Worm (Caenorhabditis elegans) whole organism, L1 larva: Measurements from ENCODE around the gene mpz-1.

Source experiments
- blmp-1 ChIP-seq: fragments of 150-350 bp; optimal IDR thresholded peaks from 2 replicates; lab custom pipeline; 2014; ENCODE audit warnings: missing biosample characterization, missing genetic modification characterization
- ceh-8 ChIP-seq: fragments of 200-800 bp; sonication (Bioruptor generic); optimal IDR thresholded peaks from 2 replicates; lab custom pipeline; 2018; ENCODE audit warnings: mild to moderate bottlenecking, missing genetic modification characterization, moderate library complexity, missing compliant biosample characterization
- dpl-1 ChIP-seq, 3 experiments: fragments of 150-350 bp in 2 of 3; sonication (generic microtip) in 1 of 3; optimal IDR thresholded peaks; 2 replicates each; lab custom pipeline; 2014 to 2017; ENCODE audit warnings: missing biosample characterization in 3 of 3, missing genetic modification characterization in 3 of 3, missing genetic modification reagents in 3 of 3
- elt-3 ChIP-seq, 6 experiments: fragments of 150-350 bp in 1 of 6; sonication (generic microtip); optimal IDR thresholded peaks; 2 replicates each; lab custom pipeline; 2017 to 2018; ENCODE audit warnings: missing biosample characterization in 6 of 6, missing genetic modification characterization in 6 of 6, inconsistent platforms in 1 of 6
- lin-15B ChIP-seq: fragments of 150-350 bp; sonication (generic microtip); optimal IDR thresholded peaks from 3 replicates; lab custom pipeline; 2014; ENCODE audit warnings: missing biosample characterization, missing genetic modification characterization
- lin-39 ChIP-seq: fragments of 150-350 bp; optimal IDR thresholded peaks from 2 replicates; lab custom pipeline; 2014; ENCODE audit warnings: missing biosample characterization, missing genetic modification reagents, missing genetic modification characterization
- nhr-237 ChIP-seq: fragments of 150-350 bp; optimal IDR thresholded peaks from 2 replicates; lab custom pipeline; 2014; ENCODE audit warnings: missing biosample characterization, missing genetic modification characterization
- nhr-28 ChIP-seq: fragments of 150-350 bp; optimal IDR thresholded peaks from 2 replicates; lab custom pipeline; 2014; ENCODE audit warnings: missing biosample characterization, missing genetic modification characterization
- nhr-71 ChIP-seq: sonication (generic microtip); optimal IDR thresholded peaks from 2 replicates; lab custom pipeline; 2016; ENCODE audit warnings: mild to moderate bottlenecking, missing genetic modification characterization, moderate library complexity, missing compliant biosample characterization
- sptf-1 ChIP-seq: fragments of 150-350 bp; optimal IDR thresholded peaks from 2 replicates; lab custom pipeline; 2014; ENCODE audit warnings: missing biosample characterization, missing genetic modification characterization
- swsn-7 ChIP-seq: sonication (generic microtip); optimal IDR thresholded peaks from 2 replicates; lab custom pipeline; 2016; ENCODE audit warnings: missing genetic modification characterization, missing compliant biosample characterization
- unc-130 ChIP-seq: fragments of 150-350 bp; optimal IDR thresholded peaks from 2 replicates; lab custom pipeline; 2017; ENCODE audit warnings: missing biosample characterization, missing genetic modification characterization, inconsistent platforms

DNA sequence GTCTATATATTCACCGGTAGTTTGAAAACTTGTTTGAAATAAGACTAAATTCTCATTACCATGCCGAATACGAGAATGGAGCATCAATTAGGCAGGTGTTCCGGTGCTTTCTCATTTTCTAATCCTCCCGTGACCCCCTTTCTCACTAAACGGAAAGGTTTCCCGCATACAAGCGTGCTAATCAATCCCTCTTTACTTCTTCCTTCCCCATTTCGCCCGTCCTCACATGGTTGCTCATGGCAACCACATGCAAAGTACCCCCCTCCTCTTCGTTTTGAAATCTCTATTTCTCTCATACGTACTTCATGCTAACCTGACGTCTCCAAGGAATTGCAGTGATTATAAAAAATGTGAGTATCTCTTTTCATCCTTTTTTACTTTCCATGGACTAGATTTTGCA lies 58.0 kb downstream of the mpz-1 start, which contains the start of gene mks-5:
- TF ChIP-seq ceh-8, result no peak
- no peak for TF ChIP-seq nhr-28 (tag; lab: Kevin White, UChicago)
- TF ChIP-seq unc-130 (tag; lab: Kevin White, UChicago), result no peak
- TF ChIP-seq elt-3 (tag; optimal IDR thresholded peaks at IDR 0.05; lab: Kevin White, UChicago), result no peak
- TF ChIP-seq dpl-1 (GFP tag; optimal IDR thresholded peaks at IDR 0.05; lab: Kevin White, UChicago), result no peak
- no peak for TF ChIP-seq nhr-71 (tag; lab: Kevin White, UChicago)
- no peak for TF ChIP-seq nhr-237
- TF ChIP-seq lin-15B (tag; lab: Kevin White, UChicago), result no peak
- TF ChIP-seq blmp-1 (tag; lab: Kevin White, UChicago), result no peak
- TF ChIP-seq lin-39 (tag; lab: Kevin White, UChicago), result no peak
- no peak for TF ChIP-seq sptf-1 (tag; lab: Kevin White, UChicago)
- TF ChIP-seq swsn-7 (tag; lab: Kevin White, UChicago), result no peak
